Fruit fly (Drosophila melanogaster) whole organism, embryonic: ENCODE measurements around the gene Exn.
A peak's percentile ranks its signal among the peaks of the same experiment; 100 is the strongest.

Source experiments
- Atf3 ChIP-seq: fragments of 200-800 bp; sonication (Bioruptor generic); optimal IDR thresholded peaks from 3 replicates; lab custom pipeline; 2016; ENCODE audit warnings: missing biosample characterization, missing genetic modification characterization
- CG13123 ChIP-seq: fragments of 200-800 bp; sonication (Bioruptor generic); optimal IDR thresholded peaks from 2 replicates; lab custom pipeline; 2016; ENCODE audit warnings: missing biosample characterization, missing genetic modification characterization
- CG13624 ChIP-seq: fragments of 200-800 bp; sonication (Bioruptor generic); optimal IDR thresholded peaks from 2 replicates; lab custom pipeline; 2016; ENCODE audit warnings: missing biosample characterization, missing genetic modification characterization
- CG14860 ChIP-seq: fragments of 200-800 bp; sonication (Bioruptor generic); IDR thresholded peaks from 3 replicates; pipeline ENCODE4 v1.3.6; 2022; ENCODE audit warnings: missing biosample characterization, missing genetic modification characterization; ENCODE audit not compliant: partially characterized antibody
- CG1603 ChIP-seq: fragments of 200-800 bp; sonication (Bioruptor generic); optimal IDR thresholded peaks from 2 replicates; lab custom pipeline; 2019; ENCODE audit warnings: missing biosample characterization, mild to moderate bottlenecking, missing genetic modification characterization, moderate library complexity
- CG1647 ChIP-seq: fragments of 200-800 bp; sonication (Bioruptor generic); optimal IDR thresholded peaks from 3 replicates; lab custom pipeline; 2016; ENCODE audit warnings: missing biosample characterization, missing genetic modification characterization
- CG16779 ChIP-seq: fragments of 200-800 bp; sonication (Bioruptor generic); IDR thresholded peaks from 2 replicates; pipeline ENCODE4 v1.3.6; 2022; ENCODE audit warnings: missing biosample characterization, missing genetic modification characterization
- CG18619 ChIP-seq: fragments of 200-800 bp; sonication (Bioruptor generic); optimal IDR thresholded peaks from 3 replicates; lab custom pipeline; 2017; ENCODE audit warnings: missing biosample characterization, mild to moderate bottlenecking, missing genetic modification characterization
- CG31365 ChIP-seq: fragments of 200-800 bp; sonication (Bioruptor generic); optimal IDR thresholded peaks from 2 replicates; lab custom pipeline; 2018; ENCODE audit warnings: missing biosample characterization, mild to moderate bottlenecking, missing genetic modification characterization
- CG4424 ChIP-seq: fragments of 200-800 bp; sonication (Bioruptor generic); optimal IDR thresholded peaks from 3 replicates; lab custom pipeline; 2016; ENCODE audit warnings: missing biosample characterization, missing genetic modification characterization
- CG5245 ChIP-seq: fragments of 200-800 bp; sonication (Bioruptor generic); optimal IDR thresholded peaks from 3 replicates; lab custom pipeline; 2016; ENCODE audit warnings: missing biosample characterization, missing genetic modification characterization
- CG6813 ChIP-seq: fragments of 200-800 bp; sonication (Bioruptor generic); optimal IDR thresholded peaks from 2 replicates; lab custom pipeline; 2017; ENCODE audit warnings: missing biosample characterization, missing genetic modification characterization, mild to moderate bottlenecking, moderate library complexity, missing genetic modification reagents
- CG7786 ChIP-seq: fragments of 200-800 bp; sonication (Bioruptor generic); optimal IDR thresholded peaks from 2 replicates; lab custom pipeline; 2016; ENCODE audit warnings: missing biosample characterization, missing genetic modification characterization
- CG8388 ChIP-seq: fragments of 200-800 bp; sonication (Bioruptor generic); optimal IDR thresholded peaks from 2 replicates; lab custom pipeline; 2019; ENCODE audit warnings: missing biosample characterization, mild to moderate bottlenecking, missing genetic modification characterization, moderate library complexity
- CG9797 ChIP-seq: fragments of 200-800 bp; sonication (Bioruptor generic); optimal IDR thresholded peaks from 3 replicates; lab custom pipeline; 2018; ENCODE audit warnings: missing biosample characterization, mild to moderate bottlenecking, missing genetic modification characterization
- CG9817 ChIP-seq: fragments of 200-800 bp; sonication (Bioruptor generic); optimal IDR thresholded peaks from 2 replicates; lab custom pipeline; 2018; ENCODE audit warnings: missing biosample characterization, mild to moderate bottlenecking, missing genetic modification characterization, moderate library complexity
- CkIIα-i1 ChIP-seq: fragments of 200-800 bp; sonication (Bioruptor generic); IDR thresholded peaks from 2 replicates; pipeline ENCODE4 v1.3.6; 2022; ENCODE audit warnings: missing biosample characterization, missing genetic modification characterization
- D19A ChIP-seq: fragments of 200-800 bp; optimal IDR thresholded peaks from 3 replicates; lab custom pipeline; 2019; ENCODE audit warnings: missing biosample characterization, mild to moderate bottlenecking, missing genetic modification characterization, moderate library complexity
- Doc3 ChIP-seq: fragments of 200-800 bp; sonication (Bioruptor generic); IDR thresholded peaks from 3 replicates; pipeline ENCODE4 v1.3.6; 2022; ENCODE audit warnings: missing biosample characterization, missing genetic modification characterization; ENCODE audit not compliant: partially characterized antibody
- Ets97D ChIP-seq: fragments of 200-800 bp; sonication (Bioruptor generic); optimal IDR thresholded peaks from 3 replicates; lab custom pipeline; 2016; ENCODE audit warnings: missing biosample characterization, missing genetic modification characterization
- Fer3 ChIP-seq: fragments of 200-800 bp; sonication (Bioruptor generic); optimal IDR thresholded peaks from 2 replicates; lab custom pipeline; 2018; ENCODE audit warnings: missing biosample characterization, mild to moderate bottlenecking, missing genetic modification characterization, moderate library complexity
- H15 ChIP-seq: fragments of 200-800 bp; sonication (Bioruptor generic); IDR thresholded peaks from 3 replicates; pipeline ENCODE4 v1.3.6; 2022; ENCODE audit warnings: missing biosample characterization, missing genetic modification characterization
- HLHmδ ChIP-seq: fragments of 200-800 bp; sonication (Bioruptor generic); optimal IDR thresholded peaks from 2 replicates; lab custom pipeline; 2018; ENCODE audit warnings: missing biosample characterization, mild to moderate bottlenecking, missing genetic modification characterization, moderate library complexity
- Mes4 ChIP-seq: fragments of 200-800 bp; sonication (Bioruptor generic); optimal IDR thresholded peaks from 2 replicates; lab custom pipeline; 2016; ENCODE audit warnings: missing biosample characterization, missing genetic modification characterization
- Oaz ChIP-seq: fragments of 200-800 bp; sonication (Bioruptor generic); IDR thresholded peaks from 2 replicates; pipeline ENCODE4 v1.3.6; 2022; ENCODE audit warnings: missing biosample characterization, missing genetic modification characterization
- Side ChIP-seq: fragments of 200-800 bp; sonication (Bioruptor generic); optimal IDR thresholded peaks from 2 replicates; lab custom pipeline; 2016; ENCODE audit warnings: missing biosample characterization, missing genetic modification characterization
- Sox102F ChIP-seq: fragments of 200-800 bp; sonication (Bioruptor generic); optimal IDR thresholded peaks from 2 replicates; lab custom pipeline; 2018; ENCODE audit warnings: missing biosample characterization, mild to moderate bottlenecking, missing genetic modification characterization, moderate library complexity
- Spps ChIP-seq: fragments of 200-800 bp; sonication (Bioruptor generic); optimal IDR thresholded peaks from 2 replicates; lab custom pipeline; 2018; ENCODE audit warnings: missing biosample characterization, mild to moderate bottlenecking, missing genetic modification characterization
- Xrp1 ChIP-seq: fragments of 200-800 bp; sonication (Bioruptor generic); IDR thresholded peaks from 2 replicates; pipeline ENCODE4 v1.3.6; 2022; ENCODE audit warnings: missing biosample characterization, missing genetic modification characterization
- ase ChIP-seq: fragments of 200-800 bp; sonication (Bioruptor generic); IDR thresholded peaks from 3 replicates; pipeline ENCODE4 v1.3.6; 2022; ENCODE audit warnings: missing biosample characterization, missing genetic modification characterization
- cas ChIP-seq: fragments of 200-800 bp; sonication (Bioruptor generic); IDR thresholded peaks from 2 replicates; pipeline ENCODE4 v1.3.6; 2022; ENCODE audit warnings: missing biosample characterization, missing genetic modification characterization
- chinmo ChIP-seq: fragments of 200-800 bp; sonication (Bioruptor generic); IDR thresholded peaks from 4 replicates; pipeline ENCODE4 v1.3.6; 2022; ENCODE audit warnings: missing biosample characterization, missing genetic modification characterization; ENCODE audit not compliant: partially characterized antibody
- ci ChIP-seq: fragments of 200-800 bp; sonication (Bioruptor generic); IDR thresholded peaks from 3 replicates; pipeline ENCODE4 v1.3.6; 2022; ENCODE audit warnings: missing biosample characterization, missing genetic modification characterization
- cwo ChIP-seq: fragments of 200-800 bp; sonication (Bioruptor generic); optimal IDR thresholded peaks from 3 replicates; lab custom pipeline; 2017; ENCODE audit warnings: missing biosample characterization, missing genetic modification characterization, mild to moderate bottlenecking, moderate library complexity, missing genetic modification reagents
- dmrt99B ChIP-seq: fragments of 200-800 bp; sonication (Bioruptor generic); optimal IDR thresholded peaks from 2 replicates; lab custom pipeline; 2018; ENCODE audit warnings: missing biosample characterization, mild to moderate bottlenecking, missing genetic modification characterization, moderate library complexity
- fu2 ChIP-seq: fragments of 200-800 bp; sonication (Bioruptor generic); optimal IDR thresholded peaks from 2 replicates; lab custom pipeline; 2016; ENCODE audit warnings: missing biosample characterization, missing genetic modification characterization
- gem ChIP-seq: fragments of 200-800 bp; sonication (Bioruptor generic); optimal IDR thresholded peaks from 2 replicates; lab custom pipeline; 2019; ENCODE audit warnings: missing biosample characterization, mild to moderate bottlenecking, missing genetic modification characterization, moderate library complexity
- hth ChIP-seq: fragments of >200 bp; optimal IDR thresholded peaks from 2 replicates; lab custom pipeline; 2017; ENCODE audit warnings: inconsistent platforms
- jigr1 ChIP-seq: fragments of 200-800 bp; sonication (Bioruptor generic); IDR thresholded peaks from 3 replicates; pipeline ENCODE4 v1.3.6; 2022; ENCODE audit warnings: missing biosample characterization, missing genetic modification characterization
- ken ChIP-seq: fragments of 200-800 bp; sonication (Bioruptor generic); IDR thresholded peaks from 3 replicates; pipeline ENCODE4 v1.3.6; 2022; ENCODE audit warnings: missing biosample characterization, missing genetic modification characterization
- pfk ChIP-seq: fragments of 200-800 bp; sonication (Bioruptor generic); optimal IDR thresholded peaks from 2 replicates; lab custom pipeline; 2018; ENCODE audit warnings: missing biosample characterization, mild to moderate bottlenecking, missing genetic modification characterization, moderate library complexity
- prd ChIP-seq, 3 experiments: fragments of >200 bp in 2 of 3; fragments of 200-800 bp in 1 of 3; sonication (Bioruptor generic) in 1 of 3; optimal IDR thresholded peaks in 2 of 3; IDR thresholded peaks in 1 of 3; 2 replicates in 2 of 3; 3 replicates in 1 of 3; pipeline versions ENCODE4 v1.3.6 to Lab custom; 2017 to 2022; ENCODE audit warnings: missing biosample characterization in 1 of 3, missing genetic modification characterization in 1 of 3
- sna ChIP-seq: fragments of 200-800 bp; sonication (Bioruptor generic); IDR thresholded peaks from 2 replicates; pipeline ENCODE4 v1.3.6; 2022; ENCODE audit warnings: missing biosample characterization, missing genetic modification characterization; ENCODE audit not compliant: partially characterized antibody
- tna ChIP-seq: fragments of 200-800 bp; sonication (Bioruptor generic); IDR thresholded peaks from 2 replicates; pipeline ENCODE4 v1.3.6; 2022; ENCODE audit warnings: missing biosample characterization, missing genetic modification characterization; ENCODE audit not compliant: partially characterized antibody
- trem ChIP-seq: fragments of 200-800 bp; optimal IDR thresholded peaks from 3 replicates; lab custom pipeline; 2019; ENCODE audit warnings: missing biosample characterization, mild to moderate bottlenecking, missing genetic modification characterization, moderate library complexity
- unc-4 ChIP-seq: fragments of 200-800 bp; sonication (Bioruptor generic); IDR thresholded peaks from 2 replicates; pipeline ENCODE4 v1.3.6; 2022; ENCODE audit warnings: missing biosample characterization, missing genetic modification characterization; ENCODE audit not compliant: partially characterized antibody
- unpg ChIP-seq: fragments of 200-800 bp; sonication (Bioruptor generic); optimal IDR thresholded peaks from 3 replicates; lab custom pipeline; 2018; ENCODE audit warnings: missing biosample characterization, mild to moderate bottlenecking, missing genetic modification characterization, moderate library complexity
- zen ChIP-seq: fragments of 200-800 bp; sonication (Bioruptor generic); optimal IDR thresholded peaks from 3 replicates; lab custom pipeline; 2018; ENCODE audit warnings: missing biosample characterization, mild to moderate bottlenecking, missing genetic modification characterization, moderate library complexity
- zf30C ChIP-seq: fragments of 200-800 bp; sonication (Bioruptor generic); optimal IDR thresholded peaks from 3 replicates; lab custom pipeline; 2018; ENCODE audit warnings: missing biosample characterization, mild to moderate bottlenecking, missing genetic modification characterization

Gene Exn

DNA sequence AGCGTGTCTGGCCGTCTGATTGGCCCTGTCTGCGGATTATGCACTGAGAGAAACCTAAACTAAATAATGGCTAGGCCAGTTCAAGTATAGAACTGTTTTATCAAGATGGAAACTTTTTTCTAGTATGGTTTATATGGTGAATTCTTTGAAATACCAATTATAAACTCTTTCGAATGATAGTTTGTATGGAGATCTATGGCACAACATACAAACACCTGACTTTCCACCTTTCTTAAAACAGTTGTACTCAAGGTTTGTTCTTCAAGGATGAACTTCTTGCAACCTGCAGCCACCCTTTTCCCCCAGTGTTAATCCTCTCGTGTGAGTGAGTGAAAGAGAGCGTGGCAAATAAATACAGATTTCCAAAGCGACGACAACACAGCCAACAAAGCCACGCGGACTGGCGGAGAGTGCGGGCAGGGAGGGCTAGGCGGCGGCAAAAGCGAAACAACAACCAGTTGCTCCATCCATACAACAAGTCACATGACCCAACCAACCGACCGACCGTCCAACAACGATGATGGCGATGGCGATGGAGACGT is 34.5 kb downstream of the Exn start (continued):
- TF ChIP-seq CG1603 (tag; lab: Kevin White, UChicago) (peak; percentile 71), Sox102F (GFP tag; lab: Kevin White, UChicago) (peak; percentile 92), CG4424 (GFP tag; lab: Kevin White, UChicago) (peak; percentile 85), Fer3 (peak; percentile 75), HLHmδ (GFP tag; lab: Kevin White, UChicago) (peak; percentile 15), CkIIα-i1 (GFP tag; lab: Robert Waterston, UW) (peak; percentile 60; the same call in 1 of the 2 replicates), gem (tag; lab: Kevin White, UChicago) (peak; percentile 94), tna (GFP tag; lab: Robert Waterston, UW) (no peak), Xrp1 (GFP tag; lab: Robert Waterston, UW) (peak; percentile 78), trem (peak; percentile 23), Spps (tag; lab: Kevin White, UChicago) (peak; percentile 22), cwo (GFP tag; lab: Kevin White, UChicago) (peak; percentile 68), prd (optimal IDR thresholded peaks at IDR 0.05; lab: Kevin White, UChicago) (no peak), prd (GFP tag; IDR thresholded peaks at IDR 0.05; lab: Robert Waterston, UW) (peak; percentile 90), Atf3 (GFP tag; lab: Kevin White, UChicago) (peak; percentile 71), zf30C (GFP tag; lab: Kevin White, UChicago) (peak; percentile 59), CG13123 (GFP tag; lab: Kevin White, UChicago) (peak; percentile 77), pfk (GFP tag; lab: Kevin White, UChicago) (no peak), CG9817 (peak; percentile 86), Doc3 (GFP tag; lab: Robert Waterston, UW) (no peak), chinmo (GFP tag; lab: Robert Waterston, UW) (0 out of 4 replicates have a peak, but pooled peaks have one; percentile 28), CG5245 (GFP tag; lab: Kevin White, UChicago) (peak; percentile 71), unpg (GFP tag; lab: Kevin White, UChicago) (peak; percentile 88), ken (peak; percentile 70; the same call in 2 of the 3 replicates), Oaz (GFP tag; lab: Robert Waterston, UW) (peak; percentile 80), CG16779 (GFP tag; lab: Robert Waterston, UW) (no peak; the same call in 1 of the 2 replicates), dmrt99B (tag; lab: Kevin White, UChicago) (peak; percentile 93), zen (peak; percentile 29), H15 (GFP tag; lab: Robert Waterston, UW) (peak; percentile 80), CG14860 (GFP tag; lab: Robert Waterston, UW) (no peak), CG31365 (tag; lab: Kevin White, UChicago) (no peak), unc-4 (GFP tag; lab: Robert Waterston, UW) (no peak), ase (GFP tag; lab: Robert Waterston, UW) (peak; percentile 74), Side (GFP tag; lab: Kevin White, UChicago) (peak; percentile 76), ci (GFP tag; lab: Robert Waterston, UW) (peak; percentile 57; the same call in 1 of the 3 replicates), CG13624 (peak; percentile 89), CG8388 (GFP tag; lab: Kevin White, UChicago) (peak; percentile 83), CG6813 (peak; percentile 60), jigr1 (GFP tag; lab: Robert Waterston, UW) (peak; percentile 83), CG1647 (peak; percentile 86), Mes4 (GFP tag; lab: Kevin White, UChicago) (peak; percentile 73), hth (no peak), Ets97D (GFP tag; lab: Kevin White, UChicago) (peak; percentile 55), CG9797 (GFP tag; lab: Kevin White, UChicago) (peak; percentile 18), CG7786 (peak; percentile 90), CG18619 (GFP tag; lab: Kevin White, UChicago) (peak; percentile 88), fu2 (GFP tag; lab: Kevin White, UChicago) (peak; percentile 90), cas (GFP tag; lab: Robert Waterston, UW) (peak; percentile 56; the same call in 1 of the 2 replicates), sna (no peak), D19A (peak; percentile 72)
